Worm (Caenorhabditis elegans): Measurements from ENCODE around the gene rpl-16.

DNA sequence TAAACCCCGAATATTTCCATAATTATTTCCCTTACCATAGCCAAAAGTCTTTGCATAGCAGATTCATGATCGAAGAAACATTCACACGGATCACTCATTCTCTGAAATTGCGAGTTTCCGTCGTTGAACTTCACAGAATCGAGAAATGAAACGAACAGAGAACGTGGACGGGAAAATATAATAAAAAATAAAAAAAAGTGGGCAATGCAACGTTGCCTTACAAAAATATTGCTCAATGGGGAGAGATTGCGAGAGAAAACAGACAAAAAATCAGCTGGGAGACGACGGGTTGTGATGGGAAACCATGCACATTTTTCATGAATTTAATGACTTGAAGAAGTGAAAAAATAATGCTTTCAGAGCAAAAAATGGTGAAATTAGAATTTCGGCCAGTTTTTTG lies 33.8 kb downstream of the rpl-16 start, which contains the start of gene smim-14:
- no peak for TF ChIP-seq unc-62 (GFP tag; optimal IDR thresholded peaks at IDR 0.05)
- no peak for TF ChIP-seq zag-1 (tag; optimal IDR thresholded peaks at IDR 0.05)
- TF ChIP-seq nhr-76 (tag; optimal IDR thresholded peaks at IDR 0.05): no peak
- no peak for TF ChIP-seq ztf-11 (tag; optimal IDR thresholded peaks at IDR 0.05)
- no peak for TF ChIP-seq nhr-28 (tag; optimal IDR thresholded peaks at IDR 0.05)
- no peak for TF ChIP-seq nhr-237 (tag; optimal IDR thresholded peaks at IDR 0.05)
